Fruit fly (Drosophila melanogaster) ovary, adult (tissue): ENCODE data around the gene SA1.
A peak's percentile ranks its signal among the peaks of the same experiment; 100 is the strongest.

Experiments
- CG17801 ChIP-seq: fragments of 200-800 bp; optimal IDR thresholded peaks from 2 replicates; lab custom pipeline; 2019; ENCODE audit warnings: missing biosample characterization, mild to moderate bottlenecking, missing genetic modification characterization, moderate library complexity; ENCODE audit not compliant: partially characterized antibody

The SA1 gene

dm6 chr2L:6950096-6950495 is at the start of gene SA1, which contains the start of gene Gas41:
SA1 (plus strand) TSS chr2L:6950421.
Gas41 (minus strand) TSS chr2L:6950207.
- TF ChIP-seq CG17801 (GFP tag; lab: Kevin White, UChicago): peak; percentile 18

- TF ChIP-seq CG17801 (GFP tag; lab: Kevin White, UChicago): peak; percentile 10
Measured at dm6 chr2L:6907761-6908160, 42.5 kb upstream of the SA1 start, which contains the start of the genes Polr1F and Rat1. Polr1F (minus strand) TSS chr2L:6907844. Rat1 (plus strand) TSS chr2L:6908083.

- TF ChIP-seq CG17801 (GFP tag; lab: Kevin White, UChicago): no peak
Measured at dm6 chr2L:6913964-6914363, 36.3 kb upstream of the SA1 start, which contains the start of gene Wee1. Wee1 (minus strand) TSS chr2L:6914138.

- no peak for TF ChIP-seq CG17801 (GFP tag; lab: Kevin White, UChicago)
Measured at dm6 chr2L:6916345-6916744, 33.9 kb upstream of the SA1 start, which contains the start of gene CG32829. CG32829 (minus strand) TSS chr2L:6916445.

dm6 chr2L:6918517-6919202 is 31.6 kb upstream of the SA1 start, which contains the start of gene nop5:
nop5 (minus strand) TSS chr2L:6918743.
- TF ChIP-seq CG17801 (GFP tag; lab: Kevin White, UChicago): peak; percentile 69

- TF ChIP-seq CG17801 (GFP tag; lab: Kevin White, UChicago): no peak
Measured at dm6 chr2L:6919203-6919849, 30.9 kb upstream of the SA1 start.

dm6 chr2L:6919850-6920660 is 30.2 kb upstream of the SA1 start, which contains the start of gene x16:
x16 (minus strand) TSS chr2L:6920210.
- TF ChIP-seq CG17801 (GFP tag; lab: Kevin White, UChicago): no peak

dm6 chr2L:6920661-6921359 is 29.4 kb upstream of the SA1 start, which contains the start of gene Hrb27C:
Hrb27C (plus strand) TSS chr2L:6920704.
- TF ChIP-seq CG17801 (GFP tag; lab: Kevin White, UChicago): peak; percentile 28

dm6 chr2L:6921360-6922090 is 28.7 kb upstream of the SA1 start:
- no peak for TF ChIP-seq CG17801 (GFP tag; lab: Kevin White, UChicago)

dm6 chr2L:6922091-6922753 is 28.0 kb upstream of the SA1 start:
- peak; percentile 54 for TF ChIP-seq CG17801 (GFP tag; lab: Kevin White, UChicago)

dm6 chr2L:6925114-6925513 is 25.1 kb upstream of the SA1 start:
- no peak for TF ChIP-seq CG17801 (GFP tag; lab: Kevin White, UChicago)

- no peak for TF ChIP-seq CG17801 (GFP tag; lab: Kevin White, UChicago)
Measured at dm6 chr2L:6931821-6932220, 18.4 kb upstream of the SA1 start, which contains the start of gene CG43232. CG43232 (plus strand) TSS chr2L:6932121.

dm6 chr2L:6939698-6940097 is 10.5 kb upstream of the SA1 start:
- no peak for TF ChIP-seq CG17801 (GFP tag; lab: Kevin White, UChicago)
